Fruit fly (Drosophila melanogaster) whole organism, prepupa: ENCODE results near the gene UQCR-6.4L.

ENCODE experiments used
- CG16779 ChIP-seq: fragments of 200-800 bp; sonication (Bioruptor generic); optimal IDR thresholded peaks from 3 replicates; lab custom pipeline; 2017; ENCODE audit warnings: missing biosample characterization, mild to moderate bottlenecking, missing genetic modification characterization
- CG6276 ChIP-seq: fragments of 200-800 bp; sonication (Bioruptor generic); optimal IDR thresholded peaks from 2 replicates; lab custom pipeline; 2017; ENCODE audit warnings: missing biosample characterization, mild to moderate bottlenecking, missing genetic modification characterization
- CG8319 ChIP-seq: fragments of 200-800 bp; sonication (Bioruptor generic); optimal IDR thresholded peaks from 3 replicates; lab custom pipeline; 2016; ENCODE audit warnings: missing biosample characterization, missing genetic modification characterization
- OdsH ChIP-seq: fragments of 200-800 bp; sonication (Bioruptor generic); optimal IDR thresholded peaks from 3 replicates; lab custom pipeline; 2016; ENCODE audit warnings: missing biosample characterization, missing genetic modification characterization
- Sox15 ChIP-seq: fragments of 200-800 bp; sonication (Bioruptor generic); optimal IDR thresholded peaks from 3 replicates; lab custom pipeline; 2016; ENCODE audit warnings: missing biosample characterization, missing genetic modification characterization
- cyc ChIP-seq: fragments of 200-800 bp; sonication (Bioruptor generic); optimal IDR thresholded peaks from 3 replicates; lab custom pipeline; 2016; ENCODE audit warnings: missing biosample characterization, missing genetic modification characterization
- esn ChIP-seq: fragments of 200-800 bp; sonication (Bioruptor generic); optimal IDR thresholded peaks from 2 replicates; lab custom pipeline; 2016; ENCODE audit warnings: missing biosample characterization, mild to moderate bottlenecking, missing genetic modification characterization, moderate library complexity
- lz ChIP-seq: fragments of 200-800 bp; sonication (Bioruptor generic); optimal IDR thresholded peaks from 3 replicates; lab custom pipeline; 2016; ENCODE audit warnings: missing biosample characterization, missing genetic modification characterization
- topi ChIP-seq: fragments of 200-800 bp; sonication (Bioruptor generic); optimal IDR thresholded peaks from 3 replicates; lab custom pipeline; 2016; ENCODE audit warnings: missing biosample characterization, missing genetic modification characterization

dm6 chr3L:16586989-16587388 lies 20.4 kb downstream of the UQCR-6.4L start, which contains the start of the genes Syx8 and CG32163:
- TF ChIP-seq esn (no peak), CG8319 (GFP tag; lab: Kevin White, UChicago) (no peak), Sox15 (no peak), CG6276 (GFP tag; lab: Kevin White, UChicago) (no peak), topi (GFP tag; lab: Kevin White, UChicago) (no peak), CG16779 (no peak), OdsH (no peak), lz (GFP tag; lab: Kevin White, UChicago) (no peak), cyc (GFP tag; lab: Kevin White, UChicago) (no peak)
